Worm (Caenorhabditis elegans): Measurements from ENCODE around the gene T24C2.5.

DNA sequence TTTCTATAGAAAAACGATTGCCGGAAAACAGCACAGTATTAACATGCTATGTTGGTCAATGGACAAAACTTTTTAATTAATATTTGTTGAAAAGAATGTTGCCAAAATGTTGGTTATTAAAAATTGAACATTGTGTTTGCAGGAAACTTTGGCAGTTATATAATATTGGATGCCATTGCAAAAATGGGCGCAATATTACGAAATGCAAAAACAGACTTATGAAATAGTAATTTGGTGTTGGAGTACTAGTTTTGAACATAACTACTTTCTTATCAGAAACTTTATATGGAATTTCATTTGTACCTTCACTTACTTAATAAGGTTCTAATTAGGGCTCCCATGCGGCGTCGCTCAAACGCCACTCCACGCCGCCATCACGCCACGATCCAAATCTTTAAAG is 23.9 kb upstream of the T24C2.5 start:
- TF ChIP-seq lin-13 (tag; optimal IDR thresholded peaks at IDR 0.05) (no peak), nhr-237 (tag; optimal IDR thresholded peaks at IDR 0.05) (no peak), mep-1 (tag; optimal IDR thresholded peaks at IDR 0.05) (no peak), pha-4 (tag; optimal IDR thresholded peaks at IDR 0.05) (no peak), unc-39 (tag; optimal IDR thresholded peaks at IDR 0.05) (no peak), elt-1 (tag; optimal IDR thresholded peaks at IDR 0.05; ENCODE audit: borderline replicate concordance, insufficient read depth) (no peak), flh-1 (GFP tag; optimal IDR thresholded peaks at IDR 0.05) (no peak), nhr-28 (tag; optimal IDR thresholded peaks at IDR 0.05) (no peak), unc-62 (GFP tag; optimal IDR thresholded peaks at IDR 0.05) (no peak), nhr-12 (tag; optimal IDR thresholded peaks at IDR 0.05) (no peak), snpc-4 (tag; optimal IDR thresholded peaks at IDR 0.05) (no peak)
